Fruit fly (Drosophila melanogaster): ENCODE results near the gene CG42714.

The CG42714 gene

dm6 chr3L:6192822-6193555 is 40.9 kb downstream of the CG42714 start, which contains the start of the genes Sf3b6 and Tnpo (continued):
- TF ChIP-seq amos (GFP tag; IDR thresholded peaks at IDR 0.05; ENCODE audit: partially characterized antibody) = peak; percentile 56
- no peak for TF ChIP-seq CG6654 (GFP tag; optimal IDR thresholded peaks at IDR 0.05)
- peak; percentile 68 for TF ChIP-seq cwo (GFP tag; optimal IDR thresholded peaks at IDR 0.05)
- peak; percentile 77 for TF ChIP-seq Dip3 (GFP tag; optimal IDR thresholded peaks at IDR 0.05)
- TF ChIP-seq Sry-β (GFP tag; optimal IDR thresholded peaks at IDR 0.05) = peak; percentile 70
- peak; percentile 16 for TF ChIP-seq CG3163 (GFP tag; optimal IDR thresholded peaks at IDR 0.05)
- no peak for TF ChIP-seq D (optimal IDR thresholded peaks at IDR 0.05)
- peak; percentile 68 for TF ChIP-seq D (GFP tag; optimal IDR thresholded peaks at IDR 0.05)
- TF ChIP-seq CG6683 (GFP tag; optimal IDR thresholded peaks at IDR 0.05) = peak; percentile 34
- TF ChIP-seq CG11398 (GFP tag; optimal IDR thresholded peaks at IDR 0.05) = no peak
- peak; percentile 42; the same call in 1 of the 2 replicates for TF ChIP-seq sens-2 (GFP tag; IDR thresholded peaks at IDR 0.05)
- TF ChIP-seq toy (GFP tag; IDR thresholded peaks at IDR 0.05) = peak; percentile 43; the same call in 1 of the 2 replicates
- peak; percentile 85 for TF ChIP-seq bcd (GFP tag; optimal IDR thresholded peaks at IDR 0.05)
- peak; percentile 35 for TF ChIP-seq CG6765 (GFP tag; optimal IDR thresholded peaks at IDR 0.05)
- no peak for TF ChIP-seq Abd-B (GFP tag; optimal IDR thresholded peaks at IDR 0.05)
- TF ChIP-seq CG17568 (GFP tag; optimal IDR thresholded peaks at IDR 0.05) = no peak
- peak; percentile 86 for TF ChIP-seq ind (GFP tag; optimal IDR thresholded peaks at IDR 0.05)
- TF ChIP-seq sc (optimal IDR thresholded peaks at IDR 0.05) = no peak
- TF ChIP-seq sc (GFP tag; optimal IDR thresholded peaks at IDR 0.05) = no peak
- TF ChIP-seq CG7357 (GFP tag; IDR thresholded peaks at IDR 0.05) = peak; percentile 82
- TF ChIP-seq Pdp1 (GFP tag; optimal IDR thresholded peaks at IDR 0.05) = peak; percentile 59 to 77
- no peak for TF ChIP-seq corto (GFP tag; optimal IDR thresholded peaks at IDR 0.05)
- no peak for TF ChIP-seq yki (optimal IDR thresholded peaks at IDR 0.05)
- TF ChIP-seq ro (GFP tag; IDR thresholded peaks at IDR 0.05) = peak; percentile 48; the same call in 1 of the 2 replicates
- TF ChIP-seq luna (GFP tag; optimal IDR thresholded peaks at IDR 0.05) = peak; percentile 9
- TF ChIP-seq Dll (GFP tag; IDR thresholded peaks at IDR 0.05; ENCODE audit: partially characterized antibody) = peak; percentile 84
- TF ChIP-seq bsh (GFP tag; optimal IDR thresholded peaks at IDR 0.05) = no peak
- TF ChIP-seq CG11723 (GFP tag; optimal IDR thresholded peaks at IDR 0.05) = no peak
- TF ChIP-seq CG4617 (GFP tag; optimal IDR thresholded peaks at IDR 0.05; ENCODE audit: borderline replicate concordance) = peak; percentile 77
- peak; percentile 74 for TF ChIP-seq sqz (GFP tag; optimal IDR thresholded peaks at IDR 0.05)
- peak; percentile 76 to 84 for TF ChIP-seq dpn (GFP tag; optimal IDR thresholded peaks at IDR 0.05)
- TF ChIP-seq schlank (tag; optimal IDR thresholded peaks at IDR 0.05) = peak; percentile 35
- TF ChIP-seq Atf3 (GFP tag; optimal IDR thresholded peaks at IDR 0.05) = peak; percentile 58
- TF ChIP-seq Hsf (GFP tag; optimal IDR thresholded peaks at IDR 0.05) = peak; percentile 84
- no peak for TF ChIP-seq bowl (GFP tag; IDR thresholded peaks at IDR 0.05)
- TF ChIP-seq Six4 (GFP tag; optimal IDR thresholded peaks at IDR 0.05) = peak; percentile 71
- TF ChIP-seq CG15269 (tag; optimal IDR thresholded peaks at IDR 0.05) = no peak
- peak; percentile 96 for TF ChIP-seq row (GFP tag; IDR thresholded peaks at IDR 0.05)
- peak; percentile 79 for TF ChIP-seq pho (GFP tag; optimal IDR thresholded peaks at IDR 0.05)
- no peak for TF ChIP-seq CG18599 (GFP tag; optimal IDR thresholded peaks at IDR 0.05)
- TF ChIP-seq CG15601 (tag; optimal IDR thresholded peaks at IDR 0.05) = no peak
- TF ChIP-seq Adf1 (GFP tag; IDR thresholded peaks at IDR 0.05) = peak; percentile 39
- peak; percentile 9 for TF ChIP-seq her (GFP tag; optimal IDR thresholded peaks at IDR 0.05)
- TF ChIP-seq CG7556 (GFP tag; optimal IDR thresholded peaks at IDR 0.05) = no peak
- TF ChIP-seq CG10959 (GFP tag; IDR thresholded peaks at IDR 0.05) = peak; percentile 61; the same call in 1 of the 2 replicates
- TF ChIP-seq CG12659 (GFP tag; optimal IDR thresholded peaks at IDR 0.05) = peak; percentile 92
- peak; percentile 88 for TF ChIP-seq D19B (GFP tag; optimal IDR thresholded peaks at IDR 0.05)
- peak; percentile 74 for TF ChIP-seq CG1233 (GFP tag; optimal IDR thresholded peaks at IDR 0.05)
- TF ChIP-seq CG6175 (GFP tag; IDR thresholded peaks at IDR 0.05) = peak; percentile 39; the same call in 1 of the 3 replicates
